Worm (Caenorhabditis elegans): ENCODE data around the gene sra-14.
A peak's percentile ranks its signal among the peaks of the same experiment; 100 is the strongest.

sra-14 gene

ce11 chrII:12914514-12915075, 29.5 kb downstream of the sra-14 start, which contains the start of gene F35C5.12:
Gene F35C5.12, minus strand, starts transcription at chrII:12914564.
- TF ChIP-seq unc-120 (tag; optimal IDR thresholded peaks at IDR 0.05; ENCODE audit: poor library complexity, severe bottlenecking) (peak; percentile 33), nhr-12 (tag; optimal IDR thresholded peaks at IDR 0.05) (no peak)

DNA sequence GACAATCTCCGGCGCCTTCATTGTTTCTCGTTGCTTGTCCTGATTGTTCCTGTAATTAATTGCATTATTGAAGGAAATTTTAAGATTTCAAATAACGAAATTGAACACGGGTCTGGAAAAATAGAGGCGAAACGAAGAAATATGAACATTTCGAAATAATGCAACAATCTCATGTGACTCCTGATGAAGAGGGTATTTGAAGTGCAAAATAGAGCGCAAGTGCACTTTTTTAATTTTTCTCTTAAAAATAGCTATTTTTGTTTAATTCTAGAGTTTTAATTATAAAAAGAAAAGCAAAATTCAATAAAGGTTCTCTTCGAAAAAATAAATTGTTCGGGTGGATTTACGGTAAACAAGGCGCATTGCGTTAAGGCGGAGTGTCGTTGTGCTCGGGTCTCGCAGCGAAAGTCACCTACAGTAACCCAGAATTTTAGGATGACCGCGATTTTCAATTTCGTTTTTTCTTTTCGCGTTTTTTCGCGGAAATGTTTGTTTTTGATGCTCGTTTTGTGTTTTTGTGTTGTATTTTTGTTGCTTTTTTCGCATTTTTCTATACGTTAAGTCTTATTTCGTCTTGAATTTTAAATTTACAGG, 34.0 kb downstream of the sra-14 start, which contains the start of the genes F58G1.2 and wago-4:
Gene F58G1.2 (minus strand): TSS at position 51 of the 594 bp plus-strand sequence.
Gene wago-4 (plus strand): TSS at position 592 of the 594 bp plus-strand sequence.
- TF ChIP-seq mep-1 (tag; optimal IDR thresholded peaks at IDR 0.05) (peak; percentile 48), mls-2 (tag; optimal IDR thresholded peaks at IDR 0.05) (no peak), lin-13 (tag; optimal IDR thresholded peaks at IDR 0.05) (peak; percentile 68)

DNA sequence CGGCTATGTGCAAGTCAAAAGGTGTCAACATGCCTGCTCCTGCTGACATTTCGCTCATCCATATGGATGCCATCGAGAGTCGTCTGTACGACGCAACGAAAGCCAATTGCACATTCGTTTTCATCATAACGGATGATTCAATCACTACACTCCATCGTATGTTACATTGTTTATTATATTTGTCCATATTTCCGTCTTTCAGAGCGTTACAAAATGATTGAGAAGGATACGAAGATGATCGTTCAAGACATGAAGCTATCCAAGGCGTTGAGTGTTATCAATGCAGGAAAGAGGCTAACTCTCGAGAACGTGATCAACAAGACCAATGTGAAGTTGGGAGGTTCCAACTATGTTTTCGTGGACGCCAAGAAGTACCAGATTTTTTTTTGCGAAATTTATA, 36.4 kb downstream of the sra-14 start:
- TF ChIP-seq ces-1 (GFP tag; optimal IDR thresholded peaks at IDR 0.05), result no peak
- TF ChIP-seq lin-13 (tag; optimal IDR thresholded peaks at IDR 0.05), result no peak
- no peak for TF ChIP-seq lsy-2 (tag; optimal IDR thresholded peaks at IDR 0.05)
- no peak for TF ChIP-seq unc-120 (tag; optimal IDR thresholded peaks at IDR 0.05; ENCODE audit: poor library complexity, severe bottlenecking)
- no peak for TF ChIP-seq unc-39 (tag; optimal IDR thresholded peaks at IDR 0.05)
- TF ChIP-seq zip-8 (tag; optimal IDR thresholded peaks at IDR 0.05), result no peak
- no peak for TF ChIP-seq elt-1 (tag; optimal IDR thresholded peaks at IDR 0.05; ENCODE audit: borderline replicate concordance, insufficient read depth)
- TF ChIP-seq mep-1 (tag; optimal IDR thresholded peaks at IDR 0.05), result no peak
- no peak for TF ChIP-seq blmp-1 (tag; optimal IDR thresholded peaks at IDR 0.05)
- TF ChIP-seq pha-4 (tag; optimal IDR thresholded peaks at IDR 0.05), result no peak
- no peak for TF ChIP-seq lin-32 (GFP tag; optimal IDR thresholded peaks at IDR 0.05)
- no peak for TF ChIP-seq sptf-1 (tag; optimal IDR thresholded peaks at IDR 0.05)
- TF ChIP-seq hlh-1 (tag; optimal IDR thresholded peaks at IDR 0.05), result no peak
- TF ChIP-seq sem-2 (GFP tag; optimal IDR thresholded peaks at IDR 0.05), result no peak
- TF ChIP-seq nhr-12 (tag; optimal IDR thresholded peaks at IDR 0.05), result no peak
- no peak for TF ChIP-seq mab-5 (tag; optimal IDR thresholded peaks at IDR 0.05)
- no peak for TF ChIP-seq tbx-8 (GFP tag; optimal IDR thresholded peaks at IDR 0.05)

- TF ChIP-seq sem-2 (GFP tag; optimal IDR thresholded peaks at IDR 0.05) (no peak), nhr-12 (tag; optimal IDR thresholded peaks at IDR 0.05) (no peak)
These were observed 38.2 kb downstream of the sra-14 start for ce11 chrII:12923225-12923624.

ce11 chrII:12925551-12925950, 40.5 kb downstream of the sra-14 start, which contains the start of gene F58G1.8:
Gene F58G1.8, minus strand, starts transcription at chrII:12925651.
- TF ChIP-seq ceh-83 (GFP tag; optimal IDR thresholded peaks at IDR 0.05) (no peak), unc-120 (tag; optimal IDR thresholded peaks at IDR 0.05; ENCODE audit: poor library complexity, severe bottlenecking) (no peak)

DNA sequence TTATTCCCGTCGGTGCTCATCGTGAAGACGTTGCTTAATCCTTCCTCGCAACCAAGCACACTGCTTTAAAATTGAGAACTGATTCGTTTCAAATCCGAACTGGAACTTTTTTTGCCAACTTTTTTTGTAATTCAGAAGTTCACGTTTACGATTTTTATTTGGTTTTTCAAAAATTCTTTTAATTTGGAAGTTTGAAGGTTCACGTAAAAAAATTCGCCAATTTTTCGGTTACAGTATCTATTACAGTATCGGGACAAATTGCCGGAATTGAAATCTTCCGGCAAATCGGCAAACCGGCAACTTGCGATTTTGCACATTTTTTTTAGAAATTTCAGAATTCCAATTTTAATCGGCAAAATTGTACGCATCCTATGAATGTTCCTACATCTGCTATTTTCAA, 43.2 kb downstream of the sra-14 start, which contains the start of gene F58G1.3:
Gene F58G1.3 (minus strand): TSS at position 101 of the 400 bp plus-strand sequence.
- no peak for TF ChIP-seq ceh-39 (tag; optimal IDR thresholded peaks at IDR 0.05)
- no peak for TF ChIP-seq M03D4.4 (tag; optimal IDR thresholded peaks at IDR 0.05)
- TF ChIP-seq ceh-83 (GFP tag; optimal IDR thresholded peaks at IDR 0.05), result no peak
- TF ChIP-seq unc-120 (tag; optimal IDR thresholded peaks at IDR 0.05; ENCODE audit: poor library complexity, severe bottlenecking), result no peak
- no peak for TF ChIP-seq mep-1 (tag; optimal IDR thresholded peaks at IDR 0.05)
- no peak for TF ChIP-seq nhr-12 (tag; optimal IDR thresholded peaks at IDR 0.05)
- TF ChIP-seq ztf-11 (tag; optimal IDR thresholded peaks at IDR 0.05), result no peak
- no peak for TF ChIP-seq ceh-43 (GFP tag; optimal IDR thresholded peaks at IDR 0.05)
- no peak for TF ChIP-seq zip-8 (tag; optimal IDR thresholded peaks at IDR 0.05)
- no peak for TF ChIP-seq nhr-237 (tag; optimal IDR thresholded peaks at IDR 0.05)
- TF ChIP-seq elt-1 (tag; optimal IDR thresholded peaks at IDR 0.05; ENCODE audit: borderline replicate concordance, insufficient read depth), result no peak
- no peak for TF ChIP-seq blmp-1 (tag; optimal IDR thresholded peaks at IDR 0.05)
- no peak for TF ChIP-seq cnd-1 (tag; optimal IDR thresholded peaks at IDR 0.05)
- TF ChIP-seq drap-1 (GFP tag; optimal IDR thresholded peaks at IDR 0.05), result no peak
- no peak for TF ChIP-seq unc-39 (tag; optimal IDR thresholded peaks at IDR 0.05)
- no peak for TF ChIP-seq pha-4 (tag; optimal IDR thresholded peaks at IDR 0.05)
- no peak for TF ChIP-seq unc-62 (GFP tag; optimal IDR thresholded peaks at IDR 0.05)
- TF ChIP-seq snpc-4 (tag; optimal IDR thresholded peaks at IDR 0.05), result no peak
- TF ChIP-seq elt-3 (tag; optimal IDR thresholded peaks at IDR 0.05), result no peak

Data from whole organism, mixed stage, embryonic.